Worm (Caenorhabditis elegans) whole organism, early embryonic: ENCODE measurements around the gene Y56A3A.2.

Source experiments
- B0310.2 ChIP-seq: sonication (generic microtip); optimal IDR thresholded peaks from 2 replicates; lab custom pipeline; 2016; ENCODE audit warnings: mild to moderate bottlenecking, missing genetic modification characterization, missing compliant biosample characterization
- F13C5.2 ChIP-seq: sonication (generic microtip); optimal IDR thresholded peaks from 2 replicates; lab custom pipeline; 2017; ENCODE audit warnings: mild to moderate bottlenecking, missing genetic modification characterization, inconsistent platforms, missing compliant biosample characterization
- aly-1 ChIP-seq: sonication (generic microtip); optimal IDR thresholded peaks from 2 replicates; lab custom pipeline; 2016; ENCODE audit warnings: missing genetic modification characterization, missing compliant biosample characterization
- ama-1 ChIP-seq: fragments of 150-350 bp; optimal IDR thresholded peaks from 2 replicates; lab custom pipeline; 2014
- ceh-13 ChIP-seq: fragments of 200-800 bp; sonication (Bioruptor generic); optimal IDR thresholded peaks from 2 replicates; lab custom pipeline; 2018; ENCODE audit warnings: mild to moderate bottlenecking, missing genetic modification characterization, missing compliant biosample characterization
- ceh-36 ChIP-seq: sonication (generic microtip); optimal IDR thresholded peaks from 2 replicates; lab custom pipeline; 2016; ENCODE audit warnings: missing genetic modification characterization, inconsistent platforms, missing compliant biosample characterization
- ets-7 ChIP-seq: sonication (generic microtip); optimal IDR thresholded peaks from 2 replicates; lab custom pipeline; 2016; ENCODE audit warnings: missing genotype, missing genetic modification characterization, missing compliant biosample characterization
- flt-1 ChIP-seq: fragments of 200-800 bp; sonication (Bioruptor generic); IDR thresholded peaks from 2 replicates; pipeline ENCODE4 v1.3.6; 2022; ENCODE audit warnings: missing genetic modification characterization, missing compliant biosample characterization
- hmbx-1 ChIP-seq: sonication (generic microtip); optimal IDR thresholded peaks from 2 replicates; lab custom pipeline; 2016; ENCODE audit warnings: mild to moderate bottlenecking, missing genetic modification characterization, missing compliant biosample characterization
- hmg-4 ChIP-seq: fragments of 200-800 bp; sonication (Bioruptor generic); optimal IDR thresholded peaks from 2 replicates; lab custom pipeline; 2018; ENCODE audit warnings: mild to moderate bottlenecking, missing genetic modification characterization, missing compliant biosample characterization
- hnd-1 ChIP-seq: sonication (generic microtip); optimal IDR thresholded peaks from 2 replicates; lab custom pipeline; 2016; ENCODE audit warnings: missing genetic modification characterization, missing compliant biosample characterization
- pes-1 ChIP-seq: fragments of 200-800 bp; sonication (Bioruptor generic); IDR thresholded peaks from 2 replicates; pipeline ENCODE4 v1.3.6; 2022; ENCODE audit warnings: missing genetic modification reagents, missing genetic modification characterization, missing compliant biosample characterization

DNA sequence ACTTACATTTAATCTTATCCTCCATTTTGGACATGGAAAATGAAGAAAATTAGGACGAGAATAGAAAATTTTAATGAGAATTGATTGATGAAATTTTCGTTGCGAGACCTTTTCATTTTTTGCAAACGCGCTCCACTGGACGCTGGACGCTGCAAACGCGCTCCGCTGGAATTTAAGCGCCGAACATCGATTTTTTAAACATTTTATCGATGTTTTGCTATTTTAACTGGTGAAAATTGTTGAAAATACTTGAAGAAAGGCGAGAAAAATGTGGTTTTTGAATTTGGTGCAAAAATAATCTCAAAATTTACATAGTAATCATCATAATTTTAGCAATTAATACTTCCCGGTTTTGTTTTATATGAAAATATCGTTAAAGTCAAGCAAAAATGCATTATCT lies 30.9 kb upstream of the Y56A3A.2 start, which contains the start of gene Y56A3A.41:
- TF ChIP-seq ceh-13 (GFP tag; lab: Kevin White, UChicago) = no peak
- TF ChIP-seq flt-1 (GFP tag; lab: Robert Waterston, UW) = no peak
- TF ChIP-seq ets-7 (tag; lab: Kevin White, UChicago) = no peak
- no peak for TF ChIP-seq pes-1
- TF ChIP-seq B0310.2 = no peak
- no peak for TF ChIP-seq aly-1
- no peak for TF ChIP-seq ama-1 (lab: Kevin White, UChicago)
- no peak for TF ChIP-seq hnd-1 (tag; lab: Kevin White, UChicago)
- TF ChIP-seq hmg-4 (GFP tag; lab: Kevin White, UChicago) = no peak
- no peak for TF ChIP-seq hmbx-1
- TF ChIP-seq ceh-36 (tag; lab: Kevin White, UChicago) = no peak
- no peak for TF ChIP-seq F13C5.2 (tag; lab: Kevin White, UChicago)
